Fruit fly (Drosophila melanogaster) whole organism, embryonic: Measurements from ENCODE around the gene OS9.
A peak's percentile ranks its signal among the peaks of the same experiment; 100 is the strongest.

Experiments
- B-H2 ChIP-seq: fragments of 200-800 bp; sonication (Bioruptor generic); optimal IDR thresholded peaks from 2 replicates; lab custom pipeline; 2018; ENCODE audit warnings: missing biosample characterization, mild to moderate bottlenecking, missing genetic modification characterization
- Bdp1 ChIP-seq: fragments of 200-800 bp; sonication (Bioruptor generic); optimal IDR thresholded peaks from 3 replicates; lab custom pipeline; 2016; ENCODE audit warnings: missing biosample characterization, missing genetic modification characterization
- CG1024 ChIP-seq: fragments of 200-800 bp; sonication (Bioruptor generic); IDR thresholded peaks from 2 replicates; pipeline ENCODE4 v1.3.6; 2022; ENCODE audit warnings: missing biosample characterization, missing genetic modification characterization
- CG11085 ChIP-seq: fragments of 200-800 bp; sonication (Bioruptor generic); IDR thresholded peaks from 2 replicates; pipeline ENCODE4 v1.3.6; 2022; ENCODE audit warnings: missing biosample characterization, missing genetic modification characterization
- CG11560 ChIP-seq: fragments of 200-800 bp; sonication (Bioruptor generic); IDR thresholded peaks from 3 replicates; pipeline ENCODE4 v1.3.6; 2022; ENCODE audit warnings: missing biosample characterization, missing genetic modification characterization
- CG12219 ChIP-seq: fragments of 200-800 bp; sonication (Bioruptor generic); optimal IDR thresholded peaks from 3 replicates; lab custom pipeline; 2018; ENCODE audit warnings: missing biosample characterization, mild to moderate bottlenecking, missing genetic modification characterization
- CG12299 ChIP-seq: fragments of 200-800 bp; sonication (Bioruptor generic); optimal IDR thresholded peaks from 2 replicates; lab custom pipeline; 2018; ENCODE audit warnings: missing biosample characterization, mild to moderate bottlenecking, missing genetic modification characterization
- CG12769 ChIP-seq: fragments of 200-800 bp; sonication (Bioruptor generic); optimal IDR thresholded peaks from 2 replicates; lab custom pipeline; 2019; ENCODE audit warnings: missing biosample characterization, mild to moderate bottlenecking, missing genetic modification characterization, moderate library complexity
- CG12942 ChIP-seq: fragments of 200-800 bp; sonication (Bioruptor generic); optimal IDR thresholded peaks from 3 replicates; lab custom pipeline; 2016; ENCODE audit warnings: missing biosample characterization, missing genetic modification characterization
- CG13424 ChIP-seq: fragments of 200-800 bp; sonication (Bioruptor generic); optimal IDR thresholded peaks from 2 replicates; lab custom pipeline; 2019; ENCODE audit warnings: missing biosample characterization, mild to moderate bottlenecking, missing genetic modification characterization, moderate library complexity
- CG15073 ChIP-seq: fragments of 200-800 bp; sonication (Bioruptor generic); optimal IDR thresholded peaks from 2 replicates; lab custom pipeline; 2016; ENCODE audit warnings: missing biosample characterization, missing genetic modification characterization
- CG15696 ChIP-seq: fragments of 200-800 bp; sonication (Bioruptor generic); optimal IDR thresholded peaks from 2 replicates; lab custom pipeline; 2019; ENCODE audit warnings: missing biosample characterization, mild to moderate bottlenecking, missing genetic modification characterization, moderate library complexity
- CG1602 ChIP-seq: fragments of 200-800 bp; sonication (Bioruptor generic); optimal IDR thresholded peaks from 3 replicates; lab custom pipeline; 2016; ENCODE audit warnings: missing biosample characterization, missing genetic modification characterization
- CG31441 ChIP-seq: fragments of 200-800 bp; sonication (Bioruptor generic); IDR thresholded peaks from 2 replicates; pipeline ENCODE4 v1.3.6; 2022; ENCODE audit warnings: missing biosample characterization, missing genetic modification characterization
- CG32767 ChIP-seq: fragments of 200-800 bp; sonication (Bioruptor generic); IDR thresholded peaks from 2 replicates; pipeline ENCODE4 v1.3.6; 2022; ENCODE audit warnings: missing biosample characterization, missing genetic modification characterization
- CG33557 ChIP-seq: fragments of 200-800 bp; sonication (Bioruptor generic); optimal IDR thresholded peaks from 2 replicates; lab custom pipeline; 2019; ENCODE audit warnings: missing biosample characterization, mild to moderate bottlenecking, missing genetic modification characterization, moderate library complexity
- CG4730 ChIP-seq: fragments of 200-800 bp; sonication (Bioruptor generic); IDR thresholded peaks from 2 replicates; pipeline ENCODE4 v1.3.6; 2022; ENCODE audit warnings: missing biosample characterization, missing genetic modification characterization
- CG4854 ChIP-seq: fragments of 200-800 bp; sonication (Bioruptor generic); optimal IDR thresholded peaks from 2 replicates; lab custom pipeline; 2016; ENCODE audit warnings: missing biosample characterization, missing genetic modification characterization, inconsistent platforms
- CG6272 ChIP-seq: fragments of 200-800 bp; sonication (Bioruptor generic); IDR thresholded peaks from 2 replicates; pipeline ENCODE4 v1.3.6; 2022; ENCODE audit warnings: missing biosample characterization, missing genetic modification characterization
- CrebB ChIP-seq: fragments of 200-800 bp; sonication (Bioruptor generic); optimal IDR thresholded peaks from 3 replicates; lab custom pipeline; 2018; ENCODE audit warnings: missing biosample characterization, mild to moderate bottlenecking, missing genetic modification characterization
- D19B ChIP-seq: fragments of 200-800 bp; sonication (Bioruptor generic); optimal IDR thresholded peaks from 2 replicates; lab custom pipeline; 2017; ENCODE audit warnings: missing biosample characterization, mild to moderate bottlenecking, missing genetic modification characterization
- Dref ChIP-seq: fragments of 200-800 bp; sonication (Bioruptor generic); IDR thresholded peaks from 2 replicates; pipeline ENCODE4 v1.3.6; 2022; ENCODE audit warnings: missing biosample characterization, missing genetic modification characterization
- HHEX ChIP-seq: fragments of 200-800 bp; sonication (Bioruptor generic); optimal IDR thresholded peaks from 3 replicates; lab custom pipeline; 2017; ENCODE audit warnings: missing biosample characterization, mild to moderate bottlenecking, missing genetic modification characterization, missing genetic modification reagents
- MBD-R2 ChIP-seq: fragments of 200-800 bp; sonication (Bioruptor generic); IDR thresholded peaks from 2 replicates; pipeline ENCODE4 v1.3.6; 2022; ENCODE audit warnings: missing biosample characterization, missing genetic modification characterization
- Neu2 ChIP-seq: fragments of 200-800 bp; sonication (Bioruptor generic); optimal IDR thresholded peaks from 3 replicates; lab custom pipeline; 2016; ENCODE audit warnings: missing biosample characterization, missing genetic modification characterization, borderline replicate concordance
- Nf-YC ChIP-seq: fragments of 200-800 bp; optimal IDR thresholded peaks from 3 replicates; lab custom pipeline; 2019; ENCODE audit warnings: missing biosample characterization, mild to moderate bottlenecking, missing genetic modification characterization, moderate library complexity
- Poxn ChIP-seq: fragments of 200-800 bp; sonication (Bioruptor generic); IDR thresholded peaks from 2 replicates; pipeline ENCODE4 v1.3.6; 2022; ENCODE audit warnings: missing biosample characterization, missing genetic modification characterization
- Sox102F ChIP-seq: fragments of 200-800 bp; sonication (Bioruptor generic); optimal IDR thresholded peaks from 2 replicates; lab custom pipeline; 2018; ENCODE audit warnings: missing biosample characterization, mild to moderate bottlenecking, missing genetic modification characterization, moderate library complexity
- Spps ChIP-seq: fragments of 200-800 bp; sonication (Bioruptor generic); optimal IDR thresholded peaks from 2 replicates; lab custom pipeline; 2018; ENCODE audit warnings: missing biosample characterization, mild to moderate bottlenecking, missing genetic modification characterization
- Taf1 ChIP-seq: fragments of 200-800 bp; sonication (Bioruptor generic); IDR thresholded peaks from 2 replicates; pipeline ENCODE4 v1.3.6; 2022; ENCODE audit warnings: missing biosample characterization, missing genetic modification characterization
- Tbp ChIP-seq: fragments of >200 bp; optimal IDR thresholded peaks from 2 replicates; lab custom pipeline; 2018; ENCODE audit warnings: missing biosample characterization, missing genetic modification characterization
- cas ChIP-seq: fragments of 200-800 bp; sonication (Bioruptor generic); IDR thresholded peaks from 2 replicates; pipeline ENCODE4 v1.3.6; 2022; ENCODE audit warnings: missing biosample characterization, missing genetic modification characterization
- cato ChIP-seq: fragments of 200-800 bp; sonication (Bioruptor generic); optimal IDR thresholded peaks from 2 replicates; lab custom pipeline; 2016; ENCODE audit warnings: missing biosample characterization, missing genetic modification characterization, borderline replicate concordance
- dimm ChIP-seq: fragments of 200-800 bp; sonication (Bioruptor generic); IDR thresholded peaks from 2 replicates; pipeline ENCODE4 v1.3.6; 2022; ENCODE audit warnings: missing biosample characterization, missing genetic modification characterization
- disco-r ChIP-seq: fragments of 200-800 bp; sonication (Bioruptor generic); optimal IDR thresholded peaks from 2 replicates; lab custom pipeline; 2016; ENCODE audit warnings: missing biosample characterization, missing genetic modification characterization
- emc ChIP-seq: fragments of 200-800 bp; sonication (Bioruptor generic); optimal IDR thresholded peaks from 2 replicates; lab custom pipeline; 2016; ENCODE audit warnings: missing biosample characterization, missing genetic modification characterization
- en ChIP-seq: fragments of 200-800 bp; sonication (Bioruptor generic); optimal IDR thresholded peaks from 2 replicates; lab custom pipeline; 2016; ENCODE audit warnings: missing biosample characterization, missing genetic modification characterization
- gcm2 ChIP-seq: fragments of 200-800 bp; sonication (Bioruptor generic); optimal IDR thresholded peaks from 2 replicates; lab custom pipeline; 2016; ENCODE audit warnings: missing biosample characterization, missing genetic modification characterization
- grn ChIP-seq: fragments of 200-800 bp; sonication (Bioruptor generic); optimal IDR thresholded peaks from 3 replicates; lab custom pipeline; 2017; ENCODE audit warnings: missing biosample characterization, missing genetic modification characterization
- gt ChIP-seq: fragments of 200-800 bp; sonication (Bioruptor generic); IDR thresholded peaks from 2 replicates; pipeline ENCODE4 v1.3.6; 2022; ENCODE audit warnings: missing biosample characterization, missing genetic modification characterization
- insv ChIP-seq, 2 experiments: fragments of 200-800 bp; sonication (Bioruptor generic); optimal IDR thresholded peaks; 3 replicates each; lab custom pipeline; 2016 to 2018; ENCODE audit warnings: missing biosample characterization in 2 of 2, missing genetic modification characterization in 2 of 2
- phol ChIP-seq: fragments of 200-800 bp; sonication (Bioruptor generic); optimal IDR thresholded peaks from 3 replicates; lab custom pipeline; 2018; ENCODE audit warnings: missing biosample characterization, mild to moderate bottlenecking, missing genetic modification characterization, moderate library complexity
- repo ChIP-seq: fragments of 200-800 bp; sonication (Bioruptor generic); optimal IDR thresholded peaks from 2 replicates; lab custom pipeline; 2016; ENCODE audit warnings: missing biosample characterization, missing genetic modification characterization
- sd ChIP-seq: fragments of 200-800 bp; sonication (Bioruptor generic); optimal IDR thresholded peaks from 3 replicates; lab custom pipeline; 2018; ENCODE audit warnings: missing biosample characterization, mild to moderate bottlenecking, missing genetic modification characterization, moderate library complexity
- sim ChIP-seq: fragments of 200-800 bp; sonication (Bioruptor generic); IDR thresholded peaks from 2 replicates; pipeline ENCODE4 v1.3.6; 2022; ENCODE audit warnings: missing biosample characterization, missing genetic modification characterization
- slp2 ChIP-seq: fragments of 200-800 bp; sonication (Bioruptor generic); optimal IDR thresholded peaks from 2 replicates; lab custom pipeline; 2016; ENCODE audit warnings: missing biosample characterization, missing genetic modification characterization
- sr ChIP-seq: fragments of 200-800 bp; sonication (Bioruptor generic); IDR thresholded peaks from 3 replicates; pipeline ENCODE4 v1.3.6; 2022; ENCODE audit warnings: missing biosample characterization, missing genetic modification characterization
- stc ChIP-seq: fragments of 200-800 bp; sonication (Bioruptor generic); IDR thresholded peaks from 2 replicates; pipeline ENCODE4 v1.3.6; 2022; ENCODE audit warnings: missing biosample characterization, missing genetic modification characterization
- toy ChIP-seq: fragments of 200-800 bp; sonication (Bioruptor generic); IDR thresholded peaks from 2 replicates; pipeline ENCODE4 v1.3.6; 2022; ENCODE audit warnings: missing biosample characterization, missing genetic modification characterization
- trh ChIP-seq: fragments of 200-800 bp; sonication (Bioruptor generic); optimal IDR thresholded peaks from 2 replicates; lab custom pipeline; 2016; ENCODE audit warnings: missing biosample characterization, missing genetic modification characterization
- twi ChIP-seq: fragments of 200-800 bp; optimal IDR thresholded peaks from 2 replicates; lab custom pipeline; 2019; ENCODE audit warnings: missing biosample characterization, mild to moderate bottlenecking, missing genetic modification characterization, moderate library complexity
- zf30C ChIP-seq: fragments of 200-800 bp; sonication (Bioruptor generic); optimal IDR thresholded peaks from 3 replicates; lab custom pipeline; 2018; ENCODE audit warnings: missing biosample characterization, mild to moderate bottlenecking, missing genetic modification characterization

The OS9 gene

dm6 chr2L:19941352-19941851, 24.9 kb downstream of the OS9 start (continued):
- TF ChIP-seq gt (GFP tag; lab: Robert Waterston, UW), result peak; percentile 54; the same call in 1 of the 2 replicates
- TF ChIP-seq grn, result peak; percentile 28
- TF ChIP-seq disco-r (GFP tag; lab: Kevin White, UChicago), result peak; percentile 78
- peak; percentile 85 for TF ChIP-seq CG13424 (tag; lab: Kevin White, UChicago)
- TF ChIP-seq CG11085 (GFP tag; lab: Robert Waterston, UW), result peak; percentile 80
- TF ChIP-seq CG12299, result peak; percentile 70
- TF ChIP-seq sr (GFP tag; lab: Robert Waterston, UW), result peak; percentile 45; the same call in 1 of the 3 replicates
- no peak for TF ChIP-seq Tbp (GFP tag; lab: Kevin White, UChicago)
- TF ChIP-seq sim (GFP tag; lab: Robert Waterston, UW), result peak; percentile 62
- peak; percentile 84 for TF ChIP-seq slp2 (GFP tag; lab: Kevin White, UChicago)
- no peak for TF ChIP-seq B-H2 (GFP tag; lab: Kevin White, UChicago)
- peak; percentile 84 for TF ChIP-seq Sox102F (GFP tag; lab: Kevin White, UChicago)
- peak; percentile 76 for TF ChIP-seq cato
- peak; percentile 79 for TF ChIP-seq phol (tag; lab: Kevin White, UChicago)
- TF ChIP-seq zf30C (GFP tag; lab: Kevin White, UChicago), result peak; percentile 28
- peak; percentile 92 for TF ChIP-seq CG12769 (tag; lab: Kevin White, UChicago)
- TF ChIP-seq CG15073 (GFP tag; lab: Kevin White, UChicago), result peak; percentile 24
- TF ChIP-seq CG33557 (GFP tag; lab: Kevin White, UChicago), result peak; percentile 31
- TF ChIP-seq CG4854 (GFP tag; lab: Kevin White, UChicago), result peak; percentile 23
- peak; percentile 69 for TF ChIP-seq sd
- peak; percentile 28 for TF ChIP-seq twi (tag; lab: Kevin White, UChicago)
- peak; percentile 51 for TF ChIP-seq en (GFP tag; lab: Kevin White, UChicago)
- peak; percentile 80 for TF ChIP-seq HHEX (GFP tag; lab: Kevin White, UChicago)
- TF ChIP-seq emc, result no peak
- TF ChIP-seq insv (GFP tag; optimal IDR thresholded peaks at IDR 0.05; lab: Kevin White, UChicago), result peak in 1 of 2 experiments; percentile 11
- peak; percentile 68 for TF ChIP-seq D19B (GFP tag; lab: Kevin White, UChicago)
- peak; percentile 63 for TF ChIP-seq trh
- TF ChIP-seq CG4730, result peak; percentile 90
- no peak for TF ChIP-seq Neu2 (GFP tag; lab: Kevin White, UChicago)
- peak; percentile 86 for TF ChIP-seq toy (GFP tag; lab: Robert Waterston, UW)
- peak; percentile 85 for TF ChIP-seq cas (GFP tag; lab: Robert Waterston, UW)
- peak; percentile 37 for TF ChIP-seq Nf-YC
- peak; percentile 83 for TF ChIP-seq CrebB (tag; lab: Kevin White, UChicago)
- peak; percentile 76 for TF ChIP-seq Taf1 (GFP tag; lab: Robert Waterston, UW)
- TF ChIP-seq CG1024 (GFP tag; lab: Robert Waterston, UW), result peak; percentile 54
- peak; percentile 79 for TF ChIP-seq Poxn
- TF ChIP-seq repo, result no peak
- peak; percentile 88 for TF ChIP-seq MBD-R2 (GFP tag; lab: Robert Waterston, UW)
- TF ChIP-seq dimm (GFP tag; lab: Robert Waterston, UW), result peak; percentile 63
- TF ChIP-seq stc (GFP tag; lab: Robert Waterston, UW), result peak; percentile 90
- TF ChIP-seq CG31441 (GFP tag; lab: Robert Waterston, UW), result peak; percentile 71
- TF ChIP-seq CG15696 (tag; lab: Kevin White, UChicago), result peak; percentile 41
- TF ChIP-seq CG32767 (GFP tag; lab: Robert Waterston, UW), result peak; percentile 87
- TF ChIP-seq Bdp1 (GFP tag; lab: Kevin White, UChicago), result peak; percentile 70
- peak; percentile 86 for TF ChIP-seq CG6272 (GFP tag; lab: Robert Waterston, UW)
- TF ChIP-seq CG11560, result no peak
- peak; percentile 83 for TF ChIP-seq CG12219 (GFP tag; lab: Kevin White, UChicago)
- TF ChIP-seq CG12942 (GFP tag; lab: Kevin White, UChicago), result peak; percentile 70
- peak; percentile 75 for TF ChIP-seq CG1602 (GFP tag; lab: Kevin White, UChicago)
- TF ChIP-seq gcm2 (GFP tag; lab: Kevin White, UChicago), result peak; percentile 80
- peak; percentile 60 for TF ChIP-seq Spps (tag; lab: Kevin White, UChicago)
- no peak for TF ChIP-seq Dref
